Worm (Caenorhabditis elegans): ENCODE measurements around the gene H09F14.1.

The H09F14.1 gene

DNA sequence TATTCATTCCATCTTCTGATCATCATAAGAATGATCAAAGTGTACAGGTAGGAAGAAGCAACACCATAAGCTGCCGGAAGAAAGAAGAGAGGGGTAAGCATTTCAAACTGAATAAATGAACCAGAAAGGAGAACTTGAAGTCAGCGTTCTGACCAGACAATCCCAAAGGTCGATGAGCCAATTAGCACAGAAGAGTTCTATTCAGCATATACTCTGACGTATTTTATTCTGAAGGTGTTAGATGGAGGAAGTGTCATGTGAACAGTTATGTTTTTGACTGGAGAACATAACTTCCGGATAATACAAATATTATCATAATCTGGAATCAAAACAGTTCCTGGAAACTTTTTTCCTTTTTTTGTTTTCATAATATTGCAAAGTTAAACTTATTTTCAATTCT, 26.7 kb downstream of the H09F14.1 start, which contains the start of gene srg-32:
srg-32 (minus strand) TSS at position 101 of the 400 bp plus-strand sequence.
- no peak for TF ChIP-seq zim-3 (tag; optimal IDR thresholded peaks at IDR 0.05)
- no peak for TF ChIP-seq madf-6 (GFP tag; IDR thresholded peaks at IDR 0.05)
- TF ChIP-seq lir-1 (GFP tag; conservative IDR thresholded peaks at IDR 0.05): no peak
- TF ChIP-seq pbrm-1 (GFP tag; IDR thresholded peaks at IDR 0.05): no peak
- no peak for TF ChIP-seq snpc-1.3 (tag; optimal IDR thresholded peaks at IDR 0.05; ENCODE audit: insufficient read depth)
- no peak for TF ChIP-seq madf-3 (GFP tag; IDR thresholded peaks at IDR 0.05)
- no peak for TF ChIP-seq K12H6.12 (tag; optimal IDR thresholded peaks at IDR 0.05)
- TF ChIP-seq akir-1 (GFP tag; optimal IDR thresholded peaks at IDR 0.05): no peak
- no peak for TF ChIP-seq Y95B8A.8 (GFP tag; IDR thresholded peaks at IDR 0.05)
- TF ChIP-seq hmg-20 (GFP tag; IDR thresholded peaks at IDR 0.05): no peak
- TF ChIP-seq ceh-40 (GFP tag; IDR thresholded peaks at IDR 0.05): no peak
- TF ChIP-seq bed-1 (GFP tag; IDR thresholded peaks at IDR 0.05): no peak
- no peak for TF ChIP-seq F10E7.11 (tag; optimal IDR thresholded peaks at IDR 0.05)
- TF ChIP-seq rec-8 (tag; optimal IDR thresholded peaks at IDR 0.05): no peak
- TF ChIP-seq nhr-120 (GFP tag; IDR thresholded peaks at IDR 0.05): no peak
- no peak for TF ChIP-seq atf-7 (tag; optimal IDR thresholded peaks at IDR 0.05)

- TF ChIP-seq mes-4 (tag; optimal IDR thresholded peaks at IDR 0.05) (no peak), nhr-120 (GFP tag; IDR thresholded peaks at IDR 0.05) (no peak), egl-44 (GFP tag; IDR thresholded peaks at IDR 0.05) (no peak), chd-7 (tag; optimal IDR thresholded peaks at IDR 0.05) (no peak), nhr-80 (tag; optimal IDR thresholded peaks at IDR 0.05) (peak; percentile 16), madf-10 (tag; optimal IDR thresholded peaks at IDR 0.05) (no peak)
Measured at ce11 chrV:10581837-10582300, 33.5 kb downstream of the H09F14.1 start, which contains the start of gene T21C9.6. T21C9.6 (plus strand) TSS chrV:10581887.

DNA sequence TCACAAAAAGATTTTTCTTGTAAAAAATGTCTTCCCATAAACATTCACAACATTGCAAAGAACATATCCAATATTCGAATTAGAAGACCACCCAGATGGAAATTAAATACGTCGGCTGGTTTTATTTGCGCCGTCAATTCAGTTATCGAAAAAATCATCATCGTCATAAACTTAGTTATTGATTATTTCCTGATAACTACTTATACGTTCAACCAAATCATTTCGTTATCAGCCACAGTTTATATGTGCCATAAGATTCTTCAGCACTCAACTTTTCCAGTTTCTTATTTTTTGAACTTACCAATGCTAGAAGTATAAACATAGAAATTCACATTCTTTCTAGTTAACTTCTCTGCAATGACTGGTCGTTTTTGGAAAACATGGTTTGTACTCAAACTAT, 34.8 kb downstream of the H09F14.1 start:
- no peak for TF ChIP-seq lag-1 (GFP tag; IDR thresholded peaks at IDR 0.05)
- peak; percentile 56 for TF ChIP-seq nhr-80 (tag; optimal IDR thresholded peaks at IDR 0.05)
- TF ChIP-seq ceh-27 (GFP tag; optimal IDR thresholded peaks at IDR 0.05): no peak

ce11 chrV:10578938-10579337, 36.5 kb downstream of the H09F14.1 start, which contains the start of the genes erh-1 and lpd-9:
erh-1 (minus strand) TSS chrV:10579141.
lpd-9 (plus strand) TSS chrV:10579305.
- TF ChIP-seq dox-1 (GFP tag; IDR thresholded peaks at IDR 0.05) (peak; percentile 83; the same call in 1 of the 2 replicates), bed-1 (GFP tag; IDR thresholded peaks at IDR 0.05) (no peak), Y53F4B.3 (GFP tag; IDR thresholded peaks at IDR 0.05) (no peak), snpc-1.3 (tag; optimal IDR thresholded peaks at IDR 0.05; ENCODE audit: insufficient read depth) (peak; percentile 57), lin-35 (GFP tag; optimal IDR thresholded peaks at IDR 0.05) (peak in 1 of 3 experiments; percentile 84), F37B4.10 (GFP tag; IDR thresholded peaks at IDR 0.05) (no peak), F22D6.2 (tag; optimal IDR thresholded peaks at IDR 0.05) (peak; percentile 34), ztf-18 (tag; optimal IDR thresholded peaks at IDR 0.05) (peak; percentile 98), tlf-1 (GFP tag; optimal IDR thresholded peaks at IDR 0.05) (peak; percentile 49), nfyb-1 (GFP tag; IDR thresholded peaks at IDR 0.05) (peak; percentile 74), madf-3 (GFP tag; IDR thresholded peaks at IDR 0.05) (peak; percentile 77; the same call in 1 of the 2 replicates), ceh-40 (GFP tag; IDR thresholded peaks at IDR 0.05) (no peak), egrh-3 (GFP tag; IDR thresholded peaks at IDR 0.05) (no peak), ets-4 (GFP tag; optimal IDR thresholded peaks at IDR 0.05) (no peak), lin-26 (GFP tag; IDR thresholded peaks at IDR 0.05) (no peak), F33H1.4 (GFP tag; IDR thresholded peaks at IDR 0.05) (peak; percentile 56), madf-6 (GFP tag; IDR thresholded peaks at IDR 0.05) (peak; percentile 71), rcor-1 (GFP tag; IDR thresholded peaks at IDR 0.05) (peak; percentile 60), ztf-28 (GFP tag; IDR thresholded peaks at IDR 0.05) (no peak), hsf-1 (GFP tag; IDR thresholded peaks at IDR 0.05) (no peak), gei-17 (GFP tag; optimal IDR thresholded peaks at IDR 0.05) (peak; percentile 23), madf-8 (GFP tag; conservative IDR thresholded peaks at IDR 0.05) (peak; percentile 40; the same call in 1 of the 2 replicates), hmg-1.2 (GFP tag; IDR thresholded peaks at IDR 0.05) (no peak; the same call in 1 of the 2 replicates), nhr-90 (tag; optimal IDR thresholded peaks at IDR 0.05) (no peak), ceh-27 (GFP tag; optimal IDR thresholded peaks at IDR 0.05) (peak; percentile 7), nhr-120 (GFP tag; IDR thresholded peaks at IDR 0.05) (no peak), ztf-26 (tag; optimal IDR thresholded peaks at IDR 0.05) (no peak)
